Worm (Caenorhabditis elegans): ENCODE measurements around the gene old-1.

- TF ChIP-seq tra-4 (tag; optimal IDR thresholded peaks at IDR 0.05) (no peak), sea-1 (GFP tag; conservative IDR thresholded peaks at IDR 0.05) (no peak), ama-1 (optimal IDR thresholded peaks at IDR 0.05) (no peak)
Measured at ce11 chrII:9892409-9892808, 23.9 kb upstream of the old-1 start, which contains the start of gene C08H9.16.
